Worm (Caenorhabditis elegans) whole organism, midembryonic: ENCODE data around the gene R02F2.9.

Source experiments
- T22C8.4 ChIP-seq: fragments of 200-800 bp; sonication (Bioruptor generic); IDR thresholded peaks from 2 replicates; pipeline ENCODE4 v1.3.6; 2022; ENCODE audit warnings: missing genetic modification characterization, missing compliant biosample characterization
- cog-1 ChIP-seq: sonication (generic microtip); optimal IDR thresholded peaks from 2 replicates; lab custom pipeline; 2016; ENCODE audit warnings: missing genetic modification characterization, missing compliant biosample characterization
- flt-1 ChIP-seq: fragments of 200-800 bp; sonication (Bioruptor generic); IDR thresholded peaks from 2 replicates; pipeline ENCODE4 v1.3.6; 2022; ENCODE audit warnings: missing genetic modification characterization, missing compliant biosample characterization
- klf-2 ChIP-seq: fragments of 200-800 bp; sonication (Bioruptor generic); conservative IDR thresholded peaks from 2 replicates; pipeline ENCODE4 v1.3.6; 2022; ENCODE audit warnings: missing genetic modification reagents, missing genetic modification characterization, missing compliant biosample characterization
- med-1 ChIP-seq: sonication (generic microtip); optimal IDR thresholded peaks from 2 replicates; lab custom pipeline; 2017; ENCODE audit warnings: missing genetic modification characterization, mild to moderate bottlenecking, missing compliant biosample characterization, antibody characterized with exemption, missing genetic modification reagents; ENCODE audit not compliant: insufficient read depth
- ref-1 ChIP-seq: fragments of 200-800 bp; sonication (Bioruptor generic); conservative IDR thresholded peaks from 2 replicates; pipeline ENCODE4 v1.3.6; 2022; ENCODE audit warnings: missing genetic modification reagents, missing genetic modification characterization, missing compliant biosample characterization
- tab-1 ChIP-seq: fragments of 200-800 bp; sonication (Bioruptor generic); IDR thresholded peaks from 2 replicates; pipeline ENCODE4 v1.3.6; 2022; ENCODE audit warnings: missing genetic modification characterization, missing compliant biosample characterization
- ztf-23 ChIP-seq: fragments of 200-800 bp; sonication (Bioruptor generic); IDR thresholded peaks from 2 replicates; pipeline ENCODE4 v1.3.6; 2022; ENCODE audit warnings: missing genetic modification reagents, missing genetic modification characterization, missing compliant biosample characterization
- ztf-29 ChIP-seq: fragments of 200-800 bp; sonication (Bioruptor generic); IDR thresholded peaks from 2 replicates; pipeline ENCODE4 v1.3.6; 2022; ENCODE audit warnings: missing genetic modification reagents, missing genetic modification characterization, missing compliant biosample characterization

Gene R02F2.9

DNA sequence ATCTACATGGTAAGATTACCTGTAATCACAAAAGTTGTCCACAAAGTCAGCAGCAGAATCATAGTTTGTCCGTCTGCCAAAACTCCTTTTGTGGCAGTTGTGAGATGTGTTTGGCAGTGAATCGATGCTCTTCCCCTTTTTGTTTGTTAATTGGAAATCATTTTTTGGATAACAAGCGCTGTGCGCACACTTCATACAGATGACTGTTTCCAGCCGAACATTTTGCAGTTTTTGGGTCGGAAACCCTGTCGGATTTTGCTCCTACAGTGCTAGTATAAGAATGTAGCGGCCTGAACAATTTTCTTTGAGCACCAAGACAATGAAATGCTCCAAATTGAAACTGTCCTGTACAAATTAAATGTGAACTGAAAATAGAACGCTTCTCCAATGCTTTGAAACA lies 9.7 kb downstream of the R02F2.9 start, which contains the start of gene D1044.7:
TSS of gene D1044.7 (minus strand) at position 101 of the 400 bp plus-strand sequence.
- TF ChIP-seq ztf-23 (GFP tag; lab: Robert Waterston, UW) (no peak), ztf-29 (GFP tag; lab: Robert Waterston, UW) (no peak), flt-1 (GFP tag; lab: Robert Waterston, UW) (no peak), ref-1 (GFP tag; lab: Robert Waterston, UW) (no peak), cog-1 (tag; lab: Kevin White, UChicago) (no peak), T22C8.4 (no peak), klf-2 (GFP tag; lab: Robert Waterston, UW) (no peak)

DNA sequence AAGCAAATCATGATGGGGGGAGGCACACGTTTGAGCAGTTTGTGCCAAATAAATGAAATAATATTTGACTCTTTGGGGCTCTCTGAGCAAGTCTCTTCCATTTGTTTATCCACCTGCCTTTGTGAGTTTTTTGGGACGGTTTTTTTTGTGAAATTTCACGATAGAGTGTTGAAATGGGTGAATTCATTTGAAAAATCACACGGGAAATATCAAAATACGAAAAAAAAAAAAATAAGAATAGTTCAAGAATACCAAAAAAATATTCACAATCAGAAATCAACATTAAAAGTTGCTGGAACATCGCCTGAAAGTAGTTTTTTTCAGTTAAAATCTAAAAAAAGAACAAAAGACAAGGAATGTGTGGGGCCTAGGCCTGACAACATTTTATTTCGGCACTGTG lies 13.5 kb downstream of the R02F2.9 start, which contains the start of gene pqn-25:
TSS of gene pqn-25 (minus strand) at position 101 of the 400 bp plus-strand sequence.
- no peak for TF ChIP-seq ref-1 (GFP tag; lab: Robert Waterston, UW)
- TF ChIP-seq flt-1 (GFP tag; lab: Robert Waterston, UW), result no peak
- TF ChIP-seq cog-1 (tag; lab: Kevin White, UChicago), result no peak
- TF ChIP-seq klf-2 (GFP tag; lab: Robert Waterston, UW), result no peak
- TF ChIP-seq ztf-29 (GFP tag; lab: Robert Waterston, UW), result no peak
- no peak for TF ChIP-seq med-1 (GFP tag; lab: Kevin White, UChicago)
- TF ChIP-seq T22C8.4, result no peak
- no peak for TF ChIP-seq ztf-23 (GFP tag; lab: Robert Waterston, UW)
- no peak for TF ChIP-seq tab-1 (GFP tag; lab: Robert Waterston, UW)

DNA sequence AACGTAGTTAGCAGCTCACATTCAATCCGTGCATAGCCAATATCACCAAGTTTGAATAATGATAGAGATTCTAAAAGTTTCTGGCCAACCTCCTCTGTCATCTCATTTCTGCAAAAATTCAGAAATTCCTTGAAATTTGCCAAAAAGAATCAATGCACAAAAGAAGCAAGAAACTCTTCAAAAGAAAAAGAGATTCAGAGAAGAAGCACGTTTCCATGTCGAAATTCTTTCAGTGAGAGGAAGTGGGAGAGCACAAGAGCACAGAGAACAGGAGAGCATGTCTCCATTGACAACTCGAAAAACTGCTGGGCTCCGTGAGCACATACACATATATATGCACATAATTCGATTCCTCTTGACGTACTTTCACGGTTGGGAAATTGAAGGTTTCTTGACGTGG lies 18.4 kb downstream of the R02F2.9 start, which contains the start of gene nekl-4:
TSS of gene nekl-4 (minus strand) at position 101 of the 400 bp plus-strand sequence.
- TF ChIP-seq ztf-29 (GFP tag; lab: Robert Waterston, UW) (no peak), T22C8.4 (no peak), cog-1 (tag; lab: Kevin White, UChicago) (no peak), flt-1 (GFP tag; lab: Robert Waterston, UW) (no peak), med-1 (GFP tag; lab: Kevin White, UChicago) (no peak), ref-1 (GFP tag; lab: Robert Waterston, UW) (no peak), klf-2 (GFP tag; lab: Robert Waterston, UW) (no peak), tab-1 (GFP tag; lab: Robert Waterston, UW) (no peak), ztf-23 (GFP tag; lab: Robert Waterston, UW) (no peak)

DNA sequence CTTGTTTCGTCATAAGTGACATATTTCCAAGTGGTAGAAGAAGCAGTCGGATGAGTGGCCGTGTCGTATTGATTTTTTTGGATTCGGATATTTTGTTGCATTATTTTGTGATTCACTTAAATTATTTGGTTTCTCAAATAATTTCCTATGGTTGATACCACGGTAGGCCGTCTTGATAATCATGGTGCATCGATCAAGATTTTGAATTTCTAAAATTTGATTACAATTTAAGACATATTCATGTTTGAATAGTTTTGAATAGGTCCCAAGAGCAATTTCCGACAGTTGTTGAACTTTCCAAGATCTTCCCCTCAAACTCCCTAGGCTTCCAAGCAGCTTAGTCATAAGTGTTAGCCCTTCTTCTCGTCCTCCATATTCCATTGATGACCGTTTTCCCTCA lies 22.9 kb downstream of the R02F2.9 start, which contains the start of gene D1044.4:
TSS of gene D1044.4 (minus strand) at position 101 of the 400 bp plus-strand sequence.
- TF ChIP-seq tab-1 (GFP tag; lab: Robert Waterston, UW), result no peak
- no peak for TF ChIP-seq ztf-29 (GFP tag; lab: Robert Waterston, UW)
- TF ChIP-seq klf-2 (GFP tag; lab: Robert Waterston, UW), result no peak
- no peak for TF ChIP-seq ref-1 (GFP tag; lab: Robert Waterston, UW)
- no peak for TF ChIP-seq flt-1 (GFP tag; lab: Robert Waterston, UW)
- no peak for TF ChIP-seq cog-1 (tag; lab: Kevin White, UChicago)
- no peak for TF ChIP-seq med-1 (GFP tag; lab: Kevin White, UChicago)
- no peak for TF ChIP-seq ztf-23 (GFP tag; lab: Robert Waterston, UW)
- TF ChIP-seq T22C8.4, result no peak

DNA sequence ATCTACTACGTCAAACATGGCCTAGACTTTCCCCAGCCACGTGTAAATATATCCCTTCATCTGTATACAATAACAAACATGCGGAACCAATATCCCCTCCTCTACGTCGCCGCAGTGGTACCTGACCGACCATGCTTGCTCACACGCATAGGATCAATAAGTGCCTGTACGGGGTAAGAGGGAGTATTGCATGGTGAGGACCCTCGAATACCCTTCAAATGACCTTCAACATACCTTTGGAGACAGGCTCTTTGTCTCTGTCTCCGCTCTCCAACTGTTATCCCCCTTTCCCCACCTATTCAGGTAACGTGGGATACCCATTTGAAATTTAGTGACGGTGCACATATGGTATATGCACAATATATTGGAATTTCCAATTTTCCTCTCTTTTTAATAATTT lies 27.0 kb downstream of the R02F2.9 start, which contains the start of gene dex-1:
TSS of gene dex-1 (plus strand) at position 132 of the 400 bp plus-strand sequence.
- TF ChIP-seq tab-1 (GFP tag; lab: Robert Waterston, UW), result no peak
- no peak for TF ChIP-seq ztf-23 (GFP tag; lab: Robert Waterston, UW)
- no peak for TF ChIP-seq flt-1 (GFP tag; lab: Robert Waterston, UW)
- no peak for TF ChIP-seq med-1 (GFP tag; lab: Kevin White, UChicago)

DNA sequence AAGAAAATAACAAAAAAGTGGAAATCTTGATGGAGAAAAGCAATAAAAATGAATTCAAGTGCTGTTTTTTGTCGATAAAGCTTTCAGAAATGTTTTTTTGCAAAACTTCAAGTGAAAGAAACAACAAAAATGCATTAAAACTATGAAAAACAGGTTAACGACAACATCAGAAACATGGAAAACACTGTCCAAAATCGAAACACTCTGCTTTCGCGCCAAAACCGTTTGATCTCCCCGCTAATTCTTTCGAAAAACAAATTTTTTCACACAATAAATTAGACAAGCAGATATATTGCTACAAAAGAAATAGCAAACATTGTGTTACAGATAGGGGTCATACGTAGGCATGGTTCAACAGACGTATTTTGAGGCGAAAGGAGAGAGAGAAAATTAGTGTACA lies 42.8 kb downstream of the R02F2.9 start:
- no peak for TF ChIP-seq med-1 (GFP tag; lab: Kevin White, UChicago)
- no peak for TF ChIP-seq ztf-29 (GFP tag; lab: Robert Waterston, UW)
- TF ChIP-seq ztf-23 (GFP tag; lab: Robert Waterston, UW), result no peak
- no peak for TF ChIP-seq cog-1 (tag; lab: Kevin White, UChicago)
- no peak for TF ChIP-seq klf-2 (GFP tag; lab: Robert Waterston, UW)
- TF ChIP-seq tab-1 (GFP tag; lab: Robert Waterston, UW), result no peak

DNA sequence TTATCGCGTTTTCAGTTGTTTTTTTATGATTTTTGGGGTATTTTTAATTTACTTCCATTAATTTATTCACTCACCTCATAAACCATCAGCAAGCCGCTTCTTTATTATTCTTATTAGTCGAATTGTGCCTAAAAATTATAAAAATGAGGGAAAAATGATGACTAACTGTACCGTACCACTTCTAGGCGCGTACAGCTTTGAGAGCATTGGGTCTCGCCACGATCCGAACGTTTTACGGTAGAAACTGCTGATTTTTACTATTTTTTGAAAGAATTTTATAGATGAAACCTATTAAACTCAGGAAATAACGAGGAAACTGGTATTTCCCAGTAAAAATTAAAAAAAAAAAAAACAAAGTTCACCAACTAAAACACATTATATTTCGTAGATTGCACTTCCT lies 44.1 kb downstream of the R02F2.9 start, which contains the start of gene D1044.6:
TSS of gene D1044.6 (minus strand) at position 128 of the 400 bp plus-strand sequence.
- no peak for TF ChIP-seq med-1 (GFP tag; lab: Kevin White, UChicago)
- TF ChIP-seq ref-1 (GFP tag; lab: Robert Waterston, UW), result no peak
- no peak for TF ChIP-seq flt-1 (GFP tag; lab: Robert Waterston, UW)
- no peak for TF ChIP-seq ztf-29 (GFP tag; lab: Robert Waterston, UW)

DNA sequence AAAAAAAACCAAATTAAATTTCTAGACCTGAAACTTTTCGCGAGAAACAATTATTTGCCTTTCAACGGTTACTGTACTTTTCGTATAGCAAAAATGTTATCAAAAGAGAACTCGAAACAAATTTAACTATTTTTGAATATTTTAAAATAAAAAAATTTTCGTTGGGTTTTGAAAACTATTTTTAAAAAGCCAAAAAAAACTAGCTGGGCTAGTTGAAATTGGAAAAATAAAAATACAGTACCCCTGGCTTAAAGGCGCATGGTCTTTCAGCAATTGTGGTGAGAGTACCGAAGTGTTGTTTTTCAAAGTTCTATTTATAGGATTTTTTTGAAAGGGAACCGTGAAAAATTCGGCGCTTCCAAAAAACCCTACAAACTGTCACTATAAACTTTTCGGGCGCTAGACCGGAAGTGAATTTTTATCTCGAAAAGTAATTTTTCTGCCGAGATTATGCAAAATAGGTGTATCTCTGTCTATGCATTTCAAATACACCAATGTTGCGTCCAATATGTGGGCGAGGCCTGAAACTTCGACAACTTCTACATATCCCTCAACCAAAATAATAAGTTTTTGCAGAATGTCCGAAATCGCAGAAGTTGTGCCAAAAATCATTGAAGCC lies 44.8 kb downstream of the R02F2.9 start, which contains the start of gene D1044.1:
TSS of gene D1044.1 (plus strand) at position 569 of the 619 bp plus-strand sequence.
- TF ChIP-seq T22C8.4 (no peak), klf-2 (GFP tag; lab: Robert Waterston, UW) (no peak), flt-1 (GFP tag; lab: Robert Waterston, UW) (no peak), ztf-23 (GFP tag; lab: Robert Waterston, UW) (no peak), cog-1 (tag; lab: Kevin White, UChicago) (no peak), tab-1 (GFP tag; lab: Robert Waterston, UW) (no peak), ztf-29 (GFP tag; lab: Robert Waterston, UW) (no peak), med-1 (GFP tag; lab: Kevin White, UChicago) (no peak), ref-1 (GFP tag; lab: Robert Waterston, UW) (no peak)

DNA sequence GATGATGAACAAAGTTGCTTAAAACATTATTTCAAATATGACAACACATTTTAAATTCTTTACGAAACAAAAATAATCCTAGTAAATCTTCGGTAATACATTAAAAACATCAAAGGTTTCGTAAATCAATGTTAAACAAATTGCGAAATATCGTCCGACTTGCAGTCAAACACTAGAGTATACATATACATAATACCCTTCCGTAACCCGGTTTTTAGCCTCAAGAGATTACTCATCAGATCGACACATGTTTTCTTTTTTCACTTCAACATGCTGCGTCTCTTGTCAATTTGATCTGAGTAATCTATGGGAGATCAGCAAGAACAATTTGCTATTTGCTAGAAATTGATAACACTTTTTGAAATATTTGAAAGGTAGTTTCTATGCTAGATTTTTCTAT lies 47.3 kb downstream of the R02F2.9 start:
- TF ChIP-seq T22C8.4 (no peak), ztf-23 (GFP tag; lab: Robert Waterston, UW) (no peak), ztf-29 (GFP tag; lab: Robert Waterston, UW) (no peak), ref-1 (GFP tag; lab: Robert Waterston, UW) (no peak), cog-1 (tag; lab: Kevin White, UChicago) (no peak), flt-1 (GFP tag; lab: Robert Waterston, UW) (no peak), tab-1 (GFP tag; lab: Robert Waterston, UW) (no peak), med-1 (GFP tag; lab: Kevin White, UChicago) (no peak)
